Fruit fly (Drosophila melanogaster): ENCODE data around the gene Jon25Biii.

Jon25Biii gene

dm6 chr2L:4981278-4981966 is 30.9 kb upstream of the Jon25Biii start, which contains the start of the genes CG8892 and CG34126 (continued):
- TF ChIP-seq gcm (GFP tag; optimal IDR thresholded peaks at IDR 0.05) (peak; percentile 94), Nf-YC (tag; optimal IDR thresholded peaks at IDR 0.05) (peak; percentile 92), CG15011 (GFP tag; optimal IDR thresholded peaks at IDR 0.05) (peak; percentile 95), CG13894 (tag; optimal IDR thresholded peaks at IDR 0.05) (peak; percentile 94), CG6813 (GFP tag; optimal IDR thresholded peaks at IDR 0.05) (peak; percentile 90), Rx (GFP tag; IDR thresholded peaks at IDR 0.05) (peak; percentile 93), Sox102F (GFP tag; optimal IDR thresholded peaks at IDR 0.05) (peak; percentile 94), CG6791 (GFP tag; IDR thresholded peaks at IDR 0.05; ENCODE audit: partially characterized antibody) (0 out of 3 replicates have a peak, but pooled peaks have one; percentile 19), CG8388 (GFP tag; optimal IDR thresholded peaks at IDR 0.05) (peak; percentile 93), CG17568 (GFP tag; optimal IDR thresholded peaks at IDR 0.05) (no peak), Xrp1 (GFP tag; IDR thresholded peaks at IDR 0.05) (peak; percentile 98), klu (GFP tag; IDR thresholded peaks at IDR 0.05) (peak; percentile 97), Jarid2 (GFP tag; optimal IDR thresholded peaks at IDR 0.05) (peak; percentile 88), fu2 (GFP tag; optimal IDR thresholded peaks at IDR 0.05) (peak; percentile 96), CG12219 (GFP tag; optimal IDR thresholded peaks at IDR 0.05) (peak; percentile 86), tll (GFP tag; optimal IDR thresholded peaks at IDR 0.05) (peak; percentile 67 to 95), CG15073 (GFP tag; optimal IDR thresholded peaks at IDR 0.05) (peak; percentile 84), Antp (GFP tag; optimal IDR thresholded peaks at IDR 0.05) (peak; percentile 96), hth (optimal IDR thresholded peaks at IDR 0.05) (no peak), twi (tag; optimal IDR thresholded peaks at IDR 0.05) (peak; percentile 97), jigr1 (GFP tag; IDR thresholded peaks at IDR 0.05) (peak; percentile 95), CG10654 (GFP tag; optimal IDR thresholded peaks at IDR 0.05) (peak; percentile 98), Abd-B (GFP tag; optimal IDR thresholded peaks at IDR 0.05) (peak; percentile 99), CG12155 (GFP tag; optimal IDR thresholded peaks at IDR 0.05) (peak; percentile 97), CG4360 (GFP tag; IDR thresholded peaks at IDR 0.05) (peak; percentile 45; the same call in 1 of the 2 replicates), hkb (optimal IDR thresholded peaks at IDR 0.05) (peak; percentile 93), hkb (GFP tag; IDR thresholded peaks at IDR 0.05) (peak; percentile 92), vfl (GFP tag; optimal IDR thresholded peaks at IDR 0.05) (peak; percentile 97), Oaz (GFP tag; IDR thresholded peaks at IDR 0.05) (peak; percentile 90), Lim3 (GFP tag; IDR thresholded peaks at IDR 0.05) (peak; percentile 83), NfI (GFP tag; optimal IDR thresholded peaks at IDR 0.05) (peak; percentile 98), kni (GFP tag; optimal IDR thresholded peaks at IDR 0.05) (peak; percentile 98), CG4820 (GFP tag; optimal IDR thresholded peaks at IDR 0.05) (peak; percentile 98), pho (GFP tag; optimal IDR thresholded peaks at IDR 0.05) (peak; percentile 97), CG11093 (GFP tag; IDR thresholded peaks at IDR 0.05) (peak; percentile 96), Dfd (GFP tag; optimal IDR thresholded peaks at IDR 0.05) (peak in 1 of 2 experiments; percentile 92), sqz (GFP tag; optimal IDR thresholded peaks at IDR 0.05) (peak; percentile 94), wdn (GFP tag; IDR thresholded peaks at IDR 0.05) (peak; percentile 90), CG10209 (GFP tag; optimal IDR thresholded peaks at IDR 0.05) (peak; percentile 98), CG18262 (tag; optimal IDR thresholded peaks at IDR 0.05) (peak; percentile 97), bbx (GFP tag; IDR thresholded peaks at IDR 0.05; ENCODE audit: partially characterized antibody) (no peak), Trl (optimal IDR thresholded peaks at IDR 0.05) (peak in 1 of 2 experiments; percentile 5), Trl (GFP tag; optimal IDR thresholded peaks at IDR 0.05) (peak; percentile 98), CG6765 (GFP tag; optimal IDR thresholded peaks at IDR 0.05) (peak; percentile 91), sr (GFP tag; IDR thresholded peaks at IDR 0.05) (peak; percentile 58; the same call in 2 of the 3 replicates), H2.0 (GFP tag; IDR thresholded peaks at IDR 0.05) (peak; percentile 92), CG8281 (tag; optimal IDR thresholded peaks at IDR 0.05) (peak; percentile 87), Fer1 (GFP tag; optimal IDR thresholded peaks at IDR 0.05) (peak; percentile 97), CG11504 (tag; optimal IDR thresholded peaks at IDR 0.05) (peak; percentile 95), CG12299 (tag; optimal IDR thresholded peaks at IDR 0.05) (peak; percentile 92)
